Fruit fly (Drosophila melanogaster): Measurements from ENCODE around the gene Tgt.

Gene Tgt

DNA sequence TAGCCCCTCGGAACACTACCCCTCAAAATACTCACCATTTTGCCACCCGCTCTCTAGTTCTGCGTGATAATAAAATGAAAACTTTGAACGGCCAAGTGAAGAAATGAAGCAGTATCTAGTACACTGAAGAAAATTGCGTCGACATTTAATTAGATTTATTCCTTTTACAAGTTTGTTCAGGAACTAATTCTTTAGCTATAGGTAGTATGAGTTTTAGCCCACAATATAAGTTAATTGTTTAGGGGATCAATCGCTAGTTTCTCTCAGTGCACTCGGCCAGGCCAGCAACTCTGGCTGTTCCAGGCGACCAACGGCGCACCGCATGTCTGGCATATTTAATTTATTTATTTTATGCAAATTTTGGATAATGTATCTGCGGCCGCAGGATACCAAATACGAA lies 46.8 kb downstream of the Tgt start:
- no peak for TF ChIP-seq OdsH (GFP tag; optimal IDR thresholded peaks at IDR 0.05)
- TF ChIP-seq N (GFP tag; optimal IDR thresholded peaks at IDR 0.05), result no peak
- no peak for TF ChIP-seq Dfd (GFP tag; optimal IDR thresholded peaks at IDR 0.05)
- no peak for TF ChIP-seq Jra (GFP tag; optimal IDR thresholded peaks at IDR 0.05)
- TF ChIP-seq Sp1 (GFP tag; optimal IDR thresholded peaks at IDR 0.05), result no peak
- no peak for TF ChIP-seq usp (GFP tag; optimal IDR thresholded peaks at IDR 0.05)
- TF ChIP-seq rgr (GFP tag; optimal IDR thresholded peaks at IDR 0.05), result no peak
- TF ChIP-seq dl (GFP tag; optimal IDR thresholded peaks at IDR 0.05; ENCODE audit: insufficient read depth in 1 of 2, partially characterized antibody in 2 of 2), result no peak
- TF ChIP-seq Dif (GFP tag; optimal IDR thresholded peaks at IDR 0.05; ENCODE audit: partially characterized antibody), result no peak
- no peak for TF ChIP-seq Myc (optimal IDR thresholded peaks at IDR 0.05)
- TF ChIP-seq ey (GFP tag; optimal IDR thresholded peaks at IDR 0.05), result no peak
- no peak for TF ChIP-seq Rel (GFP tag; optimal IDR thresholded peaks at IDR 0.05)
- TF ChIP-seq Rel (tag; optimal IDR thresholded peaks at IDR 0.05), result no peak
